Worm (Caenorhabditis elegans) whole organism, young adult: ENCODE data around the gene D1025.1.

Experiments
- B0019.2 ChIP-seq: fragments of 200-800 bp; sonication (Bioruptor generic); conservative IDR thresholded peaks from 2 replicates; pipeline ENCODE4 v1.3.6; 2022; ENCODE audit warnings: missing genetic modification reagents, missing genetic modification characterization, missing compliant biosample characterization
- C06A6.2 ChIP-seq: fragments of 200-800 bp; sonication (Bioruptor generic); conservative IDR thresholded peaks from 2 replicates; pipeline ENCODE4 v1.3.6; 2022; ENCODE audit warnings: missing genetic modification characterization, missing compliant biosample characterization
- D2030.7 ChIP-seq: fragments of 200-800 bp; sonication (Bioruptor generic); IDR thresholded peaks from 2 replicates; pipeline ENCODE4 v1.3.6; 2022; ENCODE audit warnings: missing genetic modification reagents, missing genetic modification characterization, missing compliant biosample characterization
- F33H1.4 ChIP-seq: fragments of 200-800 bp; sonication (Bioruptor generic); IDR thresholded peaks from 2 replicates; pipeline ENCODE4 v1.3.6; 2022; ENCODE audit warnings: missing genetic modification reagents, missing genetic modification characterization, missing compliant biosample characterization
- F39B2.1 ChIP-seq: fragments of 200-800 bp; sonication (Bioruptor generic); IDR thresholded peaks from 2 replicates; pipeline ENCODE4 v1.3.6; 2022; ENCODE audit warnings: missing genetic modification reagents, missing genetic modification characterization, missing compliant biosample characterization
- F52B5.7 ChIP-seq: sonication (generic microtip); optimal IDR thresholded peaks from 2 replicates; lab custom pipeline; 2016; ENCODE audit warnings: mild to moderate bottlenecking, missing genetic modification characterization, missing compliant biosample characterization
- F55B11.4 ChIP-seq: sonication (generic microtip); optimal IDR thresholded peaks from 2 replicates; lab custom pipeline; 2016; ENCODE audit warnings: missing compliant biosample characterization, missing genetic modification characterization, borderline replicate concordance; ENCODE audit not compliant: insufficient read depth
- F57A8.1 ChIP-seq: fragments of 200-800 bp; sonication (Bioruptor generic); optimal IDR thresholded peaks from 2 replicates; lab custom pipeline; 2018; ENCODE audit warnings: mild to moderate bottlenecking, missing genetic modification characterization, moderate library complexity, missing compliant biosample characterization
- K11D2.4 ChIP-seq: fragments of 200-800 bp; sonication (Bioruptor generic); IDR thresholded peaks from 2 replicates; pipeline ENCODE4 v1.3.6; 2022; ENCODE audit warnings: missing genetic modification reagents, missing genetic modification characterization, missing compliant biosample characterization
- K12H6.12 ChIP-seq: fragments of 200-800 bp; sonication (Bioruptor generic); optimal IDR thresholded peaks from 2 replicates; lab custom pipeline; 2018; ENCODE audit warnings: mild to moderate bottlenecking, missing genetic modification characterization, missing compliant biosample characterization
- T07F8.4 ChIP-seq: sonication (generic microtip); optimal IDR thresholded peaks from 2 replicates; lab custom pipeline; 2016; ENCODE audit warnings: mild to moderate bottlenecking, missing genetic modification characterization, moderate library complexity, missing compliant biosample characterization
- Y53F4B.3 ChIP-seq: fragments of 200-800 bp; sonication (Bioruptor generic); IDR thresholded peaks from 2 replicates; pipeline ENCODE4 v1.3.6; 2022; ENCODE audit warnings: missing genetic modification reagents, missing genetic modification characterization, missing compliant biosample characterization
- Y67H2A.10 ChIP-seq: fragments of 200-800 bp; sonication (Bioruptor generic); conservative IDR thresholded peaks from 2 replicates; pipeline ENCODE4 v1.3.6; 2022; ENCODE audit warnings: missing genetic modification reagents, missing genetic modification characterization, missing compliant biosample characterization
- ama-1 ChIP-seq, 3 experiments: fragments of 150-350 bp in 1 of 3; sonication (generic microtip) in 2 of 3; optimal IDR thresholded peaks; 2 replicates each; lab custom pipeline; 2014 to 2018; ENCODE audit warnings: missing biosample characterization in 2 of 3, missing genetic modification characterization in 2 of 3, missing genetic modification reagents in 2 of 3
- aptf-2 ChIP-seq: fragments of 200-800 bp; sonication (Bioruptor generic); conservative IDR thresholded peaks from 2 replicates; pipeline ENCODE4 v1.3.6; 2022; ENCODE audit warnings: missing genetic modification reagents, missing genetic modification characterization, missing compliant biosample characterization
- aptf-3 ChIP-seq: fragments of 200-800 bp; sonication (Bioruptor generic); IDR thresholded peaks from 2 replicates; pipeline ENCODE4 v1.3.6; 2022; ENCODE audit warnings: missing genetic modification characterization, missing compliant biosample characterization
- atf-7 ChIP-seq: sonication (generic microtip); optimal IDR thresholded peaks from 2 replicates; lab custom pipeline; 2017; ENCODE audit warnings: mild to moderate bottlenecking, missing genetic modification characterization, missing compliant biosample characterization
- attf-6 ChIP-seq: fragments of 200-800 bp; sonication (Bioruptor generic); IDR thresholded peaks from 2 replicates; pipeline ENCODE4 v1.3.6; 2022; ENCODE audit warnings: missing genetic modification reagents, missing genetic modification characterization, missing compliant biosample characterization
- ccch-3 ChIP-seq: fragments of 200-800 bp; sonication (Bioruptor generic); optimal IDR thresholded peaks from 2 replicates; lab custom pipeline; 2018; ENCODE audit warnings: mild to moderate bottlenecking, missing genetic modification characterization, missing compliant biosample characterization
- ceh-100 ChIP-seq: fragments of 200-800 bp; sonication (Bioruptor generic); IDR thresholded peaks from 2 replicates; pipeline ENCODE4 v1.3.6; 2022; ENCODE audit warnings: missing genetic modification reagents, missing genetic modification characterization, missing compliant biosample characterization
- ceh-91 ChIP-seq: fragments of 200-800 bp; sonication (Bioruptor generic); IDR thresholded peaks from 2 replicates; pipeline ENCODE4 v1.3.6; 2022; ENCODE audit warnings: missing genetic modification reagents, missing genetic modification characterization, missing compliant biosample characterization
- die-1 ChIP-seq: sonication (generic microtip); optimal IDR thresholded peaks from 2 replicates; lab custom pipeline; 2016; ENCODE audit warnings: missing genotype, mild to moderate bottlenecking, missing genetic modification characterization, missing compliant biosample characterization
- dox-1 ChIP-seq: fragments of 200-800 bp; sonication (Bioruptor generic); IDR thresholded peaks from 2 replicates; pipeline ENCODE4 v1.3.6; 2022; ENCODE audit warnings: missing genetic modification reagents, missing genetic modification characterization, missing compliant biosample characterization
- egl-18 ChIP-seq: fragments of 200-800 bp; sonication (Bioruptor generic); IDR thresholded peaks from 2 replicates; pipeline ENCODE4 v1.3.6; 2022; ENCODE audit warnings: missing genetic modification reagents, missing genetic modification characterization, missing compliant biosample characterization
- egl-44 ChIP-seq: fragments of 200-800 bp; sonication (Bioruptor generic); IDR thresholded peaks from 2 replicates; pipeline ENCODE4 v1.3.6; 2022; ENCODE audit warnings: missing genetic modification reagents, missing genetic modification characterization, missing compliant biosample characterization
- ets-4 ChIP-seq: fragments of 200-800 bp; sonication (Bioruptor generic); optimal IDR thresholded peaks from 2 replicates; lab custom pipeline; 2018; ENCODE audit warnings: mild to moderate bottlenecking, missing genetic modification characterization, missing compliant biosample characterization
- fkh-3 ChIP-seq: sonication (generic microtip); optimal IDR thresholded peaks from 2 replicates; lab custom pipeline; 2016; ENCODE audit warnings: mild to moderate bottlenecking, missing genetic modification characterization, missing compliant biosample characterization
- hlh-12 ChIP-seq: sonication (generic microtip); optimal IDR thresholded peaks from 2 replicates; lab custom pipeline; 2016; ENCODE audit warnings: missing genetic modification characterization, missing compliant biosample characterization
- hmg-1.2 ChIP-seq: fragments of 200-800 bp; sonication (Bioruptor generic); IDR thresholded peaks from 2 replicates; pipeline ENCODE4 v1.3.6; 2022; ENCODE audit warnings: missing genetic modification reagents, missing genetic modification characterization, missing compliant biosample characterization
- hrde-1 ChIP-seq: sonication (generic microtip); optimal IDR thresholded peaks from 2 replicates; lab custom pipeline; 2016; ENCODE audit warnings: missing genetic modification characterization, mild to moderate bottlenecking, missing compliant biosample characterization, moderate library complexity, missing genotype, missing genetic modification reagents, borderline replicate concordance
- let-607 ChIP-seq, 2 experiments: fragments of 200-800 bp in 1 of 2; sonication (Bioruptor generic) in 1 of 2; sonication (generic microtip) in 1 of 2; optimal IDR thresholded peaks; 2 replicates each; lab custom pipeline; 2016 to 2018; ENCODE audit warnings: mild to moderate bottlenecking in 2 of 2, missing compliant biosample characterization in 2 of 2, missing genetic modification characterization in 2 of 2, moderate library complexity in 2 of 2, missing genotype in 1 of 2
- lin-26 ChIP-seq: fragments of 200-800 bp; sonication (Bioruptor generic); IDR thresholded peaks from 2 replicates; pipeline ENCODE4 v1.3.6; 2022; ENCODE audit warnings: missing genetic modification reagents, missing genetic modification characterization, missing compliant biosample characterization
- lsl-1 ChIP-seq: fragments of 200-800 bp; sonication (Bioruptor generic); optimal IDR thresholded peaks from 2 replicates; lab custom pipeline; 2018; ENCODE audit warnings: mild to moderate bottlenecking, missing genetic modification characterization, moderate library complexity, missing compliant biosample characterization
- madf-8 ChIP-seq: fragments of 200-800 bp; sonication (Bioruptor generic); conservative IDR thresholded peaks from 2 replicates; pipeline ENCODE4 v1.3.6; 2022; ENCODE audit warnings: missing genetic modification reagents, missing genetic modification characterization, missing compliant biosample characterization
- mxl-1 ChIP-seq: sonication (generic microtip); optimal IDR thresholded peaks from 2 replicates; lab custom pipeline; 2016; ENCODE audit warnings: missing genetic modification characterization, missing compliant biosample characterization
- nfya-1 ChIP-seq: sonication (generic microtip); optimal IDR thresholded peaks from 2 replicates; lab custom pipeline; 2017; ENCODE audit warnings: antibody characterized with exemption, missing compliant biosample characterization, missing genetic modification characterization, borderline replicate concordance; ENCODE audit not compliant: insufficient read depth
- nfyb-1 ChIP-seq: fragments of 200-800 bp; sonication (Bioruptor generic); IDR thresholded peaks from 2 replicates; pipeline ENCODE4 v1.3.6; 2022; ENCODE audit warnings: missing genetic modification reagents, missing genetic modification characterization, missing compliant biosample characterization
- nhr-27 ChIP-seq: fragments of 200-800 bp; sonication (Bioruptor generic); optimal IDR thresholded peaks from 2 replicates; lab custom pipeline; 2018; ENCODE audit warnings: mild to moderate bottlenecking, missing genetic modification characterization, moderate library complexity, missing compliant biosample characterization
- repo-1 ChIP-seq: sonication (generic microtip); optimal IDR thresholded peaks from 2 replicates; lab custom pipeline; 2017; ENCODE audit warnings: mild to moderate bottlenecking, missing genetic modification characterization, missing compliant biosample characterization
- snpc-4 ChIP-seq, 5 experiments: fragments of 150-350 bp in 1 of 5; sonication (generic microtip) in 4 of 5; optimal IDR thresholded peaks; 2 replicates each; lab custom pipeline; 2014 to 2018; ENCODE audit warnings: missing genetic modification characterization in 5 of 5, missing biosample characterization in 3 of 5, antibody characterized with exemption in 2 of 5, mild to moderate bottlenecking in 2 of 5, missing compliant biosample characterization in 2 of 5, missing genotype in 2 of 5, moderate library complexity in 2 of 5, missing genetic modification reagents in 1 of 5
- somi-1 ChIP-seq: fragments of 200-800 bp; sonication (Bioruptor generic); optimal IDR thresholded peaks from 2 replicates; lab custom pipeline; 2018; ENCODE audit warnings: mild to moderate bottlenecking, missing genetic modification characterization, missing compliant biosample characterization
- tbp1 ChIP-seq: fragments of 200-800 bp; sonication (Bioruptor generic); optimal IDR thresholded peaks from 2 replicates; lab custom pipeline; 2018; ENCODE audit warnings: mild to moderate bottlenecking, missing genetic modification characterization, missing compliant biosample characterization
- tlf-1 ChIP-seq: fragments of 200-800 bp; sonication (Bioruptor generic); optimal IDR thresholded peaks from 2 replicates; lab custom pipeline; 2018; ENCODE audit warnings: mild to moderate bottlenecking, missing genetic modification characterization, missing compliant biosample characterization
- unc-62 ChIP-seq: fragments of 150-350 bp; optimal IDR thresholded peaks from 2 replicates; lab custom pipeline; 2014; ENCODE audit warnings: missing biosample characterization, missing genetic modification reagents, missing genetic modification characterization
- zim-3 ChIP-seq: sonication (generic microtip); optimal IDR thresholded peaks from 2 replicates; lab custom pipeline; 2017; ENCODE audit warnings: mild to moderate bottlenecking, missing genetic modification characterization, moderate library complexity, missing compliant biosample characterization
- ztf-22 ChIP-seq: fragments of 200-800 bp; sonication (Bioruptor generic); optimal IDR thresholded peaks from 2 replicates; lab custom pipeline; 2018; ENCODE audit warnings: mild to moderate bottlenecking, missing genetic modification characterization, moderate library complexity, missing compliant biosample characterization
- ztf-28 ChIP-seq: fragments of 200-800 bp; sonication (Bioruptor generic); IDR thresholded peaks from 2 replicates; pipeline ENCODE4 v1.3.6; 2022; ENCODE audit warnings: missing genetic modification reagents, missing genetic modification characterization, missing compliant biosample characterization
- ztf-3 ChIP-seq: fragments of 200-800 bp; sonication (Bioruptor generic); optimal IDR thresholded peaks from 2 replicates; lab custom pipeline; 2018; ENCODE audit warnings: mild to moderate bottlenecking, missing genetic modification characterization, missing compliant biosample characterization

The D1025.1 gene

DNA sequence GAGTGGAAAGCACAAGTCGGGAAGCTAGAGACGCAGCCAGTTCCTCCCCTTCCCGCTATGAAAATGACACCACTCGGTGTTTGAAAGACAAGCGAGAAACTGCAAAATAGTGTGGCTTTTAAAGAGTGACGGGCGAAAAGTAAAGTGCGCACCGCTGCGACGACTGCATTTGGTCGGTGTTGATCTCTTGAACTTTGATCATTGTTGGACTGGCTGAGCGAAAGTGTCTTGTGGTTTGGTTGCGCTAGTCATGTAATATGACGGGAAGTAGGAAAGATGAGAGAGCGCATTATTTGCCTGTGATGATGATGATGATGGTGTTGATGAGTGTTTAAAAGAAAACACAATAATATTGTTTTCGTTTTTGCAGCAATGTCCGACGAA, 39.7 kb downstream of the D1025.1 start (continued):
- TF ChIP-seq K11D2.4 (GFP tag; lab: Robert Waterston, UW) (peak; percentile 78), repo-1 (tag; lab: Kevin White, UChicago) (peak; percentile 53), F33H1.4 (GFP tag; lab: Robert Waterston, UW) (no peak), F57A8.1 (GFP tag; lab: Kevin White, UChicago) (no peak), hmg-1.2 (GFP tag; lab: Robert Waterston, UW) (peak; percentile 59; the same call in 1 of the 2 replicates), ccch-3 (no peak), aptf-2 (GFP tag; lab: Robert Waterston, UW) (no peak), somi-1 (peak; percentile 49), ama-1 (optimal IDR thresholded peaks at IDR 0.05; lab: Kevin White, UChicago) (no peak), ama-1 (GFP tag; optimal IDR thresholded peaks at IDR 0.05; lab: Kevin White, UChicago) (no peak), Y53F4B.3 (no peak), D2030.7 (GFP tag; lab: Robert Waterston, UW) (no peak), nfyb-1 (GFP tag; lab: Robert Waterston, UW) (peak; percentile 75), ceh-91 (GFP tag; lab: Robert Waterston, UW) (no peak), Y67H2A.10 (GFP tag; lab: Robert Waterston, UW) (no peak), tbp1 (GFP tag; lab: Kevin White, UChicago) (peak; percentile 55), nhr-27 (no peak), die-1 (tag; lab: Kevin White, UChicago) (peak; percentile 68), let-607 (tag; optimal IDR thresholded peaks at IDR 0.05; lab: Kevin White, UChicago) (peak; percentile 9 to 37), fkh-3 (tag; lab: Kevin White, UChicago) (no peak), F39B2.1 (GFP tag; lab: Robert Waterston, UW) (no peak), nfya-1 (tag; lab: Kevin White, UChicago) (no peak), atf-7 (tag; lab: Kevin White, UChicago) (peak; percentile 92), egl-18 (GFP tag; lab: Robert Waterston, UW) (no peak), K12H6.12 (tag; lab: Kevin White, UChicago) (peak; percentile 68), ztf-3 (GFP tag; lab: Kevin White, UChicago) (peak; percentile 10), F55B11.4 (tag; lab: Kevin White, UChicago) (no peak), attf-6 (no peak), ztf-22 (GFP tag; lab: Kevin White, UChicago) (peak; percentile 14), C06A6.2 (GFP tag; lab: Robert Waterston, UW) (peak; percentile 75), hlh-12 (tag; lab: Kevin White, UChicago) (no peak), lsl-1 (GFP tag; lab: Kevin White, UChicago) (no peak), madf-8 (no peak), F52B5.7 (no peak), T07F8.4 (no peak), hrde-1 (tag; lab: Kevin White, UChicago) (no peak), snpc-4 (GFP tag; optimal IDR thresholded peaks at IDR 0.05; lab: Kevin White, UChicago) (no peak), snpc-4 (tag; optimal IDR thresholded peaks at IDR 0.05; lab: Kevin White, UChicago) (peak; percentile 49 to 61 (median 55)), egl-44 (GFP tag; lab: Robert Waterston, UW) (no peak), lin-26 (GFP tag; lab: Robert Waterston, UW) (peak; percentile 46; the same call in 1 of the 2 replicates), aptf-3 (GFP tag; lab: Robert Waterston, UW) (no peak), ets-4 (GFP tag; lab: Kevin White, UChicago) (peak; percentile 61), dox-1 (peak; percentile 58), ceh-100 (GFP tag; lab: Robert Waterston, UW) (no peak), tlf-1 (GFP tag; lab: Kevin White, UChicago) (peak; percentile 66), zim-3 (no peak), ztf-28 (no peak), B0019.2 (GFP tag; lab: Robert Waterston, UW) (no peak), mxl-1 (tag; lab: Kevin White, UChicago) (no peak), unc-62 (GFP tag; lab: Kevin White, UChicago) (peak; percentile 70)
